Worm (Caenorhabditis elegans): ENCODE data around the gene srx-31.

DNA sequence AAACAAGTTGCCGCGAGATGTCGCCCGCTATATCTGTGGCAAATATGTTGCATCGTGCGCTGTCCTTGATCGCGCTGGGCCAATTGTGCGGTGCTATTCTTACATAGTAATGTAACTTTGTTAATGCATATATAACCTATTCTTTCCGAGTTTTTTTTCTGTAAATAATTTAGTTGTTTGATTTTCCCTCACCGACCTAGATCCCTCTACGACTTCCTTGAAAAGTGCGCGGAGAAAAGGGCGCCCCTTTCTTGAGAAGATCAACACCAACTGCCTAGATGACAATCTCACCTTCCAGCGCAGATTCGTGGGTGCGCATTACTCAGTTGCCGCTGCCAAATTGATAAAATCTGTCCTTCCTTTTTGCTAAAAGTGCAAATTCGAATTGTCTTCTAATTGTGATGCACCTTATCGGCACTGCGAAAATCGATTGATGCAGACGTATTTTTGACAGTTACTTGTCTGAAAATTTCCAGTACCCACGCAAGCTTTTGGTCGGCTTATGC, 21.2 kb downstream of the srx-31 start:
- TF ChIP-seq hmg-4 (GFP tag; optimal IDR thresholded peaks at IDR 0.05) = no peak
- TF ChIP-seq ama-1 (optimal IDR thresholded peaks at IDR 0.05) = no peak
- TF ChIP-seq flt-1 (GFP tag; IDR thresholded peaks at IDR 0.05) = no peak
- TF ChIP-seq pes-1 (GFP tag; IDR thresholded peaks at IDR 0.05) = no peak
- TF ChIP-seq tbx-37 (GFP tag; conservative IDR thresholded peaks at IDR 0.05) = no peak
- TF ChIP-seq F13C5.2 (tag; optimal IDR thresholded peaks at IDR 0.05) = no peak
- no peak for TF ChIP-seq scrt-1 (GFP tag; IDR thresholded peaks at IDR 0.05)
- TF ChIP-seq tbx-11 (GFP tag; IDR thresholded peaks at IDR 0.05) = no peak
- no peak for TF ChIP-seq tra-4 (tag; optimal IDR thresholded peaks at IDR 0.05)
- no peak for TF ChIP-seq ets-7 (tag; optimal IDR thresholded peaks at IDR 0.05)
- TF ChIP-seq aly-1 (tag; optimal IDR thresholded peaks at IDR 0.05) = no peak
- no peak for TF ChIP-seq B0310.2 (tag; optimal IDR thresholded peaks at IDR 0.05)
- no peak for TF ChIP-seq hmbx-1 (tag; optimal IDR thresholded peaks at IDR 0.05)
